Worm (Caenorhabditis elegans): ENCODE data around the gene mstr-2.

ce11 chrIII:4449357-4449756 lies 19.6 kb upstream of the mstr-2 start:
- TF ChIP-seq T22C8.4 (GFP tag; IDR thresholded peaks at IDR 0.05) (no peak), tab-1 (GFP tag; IDR thresholded peaks at IDR 0.05) (no peak), flt-1 (GFP tag; IDR thresholded peaks at IDR 0.05) (no peak), ztf-29 (GFP tag; IDR thresholded peaks at IDR 0.05) (no peak), ref-1 (GFP tag; conservative IDR thresholded peaks at IDR 0.05) (no peak), cog-1 (tag; optimal IDR thresholded peaks at IDR 0.05) (no peak)

Measured in whole organism, midembryonic.